Fruit fly (Drosophila melanogaster): ENCODE data around the gene wupA.

The wupA gene

DNA sequence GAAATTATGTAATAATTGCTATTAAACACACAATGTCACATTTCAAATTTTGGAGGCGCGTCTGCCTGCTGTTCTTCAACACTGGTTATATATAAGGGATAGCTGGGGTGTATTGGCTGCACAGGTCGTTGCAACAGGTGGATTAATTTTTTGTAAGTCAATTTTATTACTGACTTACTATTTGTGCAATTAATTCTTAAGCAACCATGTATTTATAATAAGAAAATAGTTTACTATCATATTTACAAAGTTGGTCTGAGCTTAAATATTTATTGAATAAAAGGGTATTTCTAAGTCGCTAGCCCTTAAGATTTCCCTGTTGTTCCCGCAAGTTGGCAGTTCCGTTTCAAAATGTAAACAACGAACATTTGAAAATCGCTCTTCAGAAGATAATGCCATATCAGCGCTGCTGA lies 23.9 kb downstream of the wupA start, which contains the start of gene RhoGAP16F:
Gene RhoGAP16F, plus strand, starts transcription at position 336 of the 413 bp plus-strand sequence.
- TF ChIP-seq CG3065 (GFP tag; optimal IDR thresholded peaks at IDR 0.05) (peak; percentile 73), Sry-δ (GFP tag; optimal IDR thresholded peaks at IDR 0.05) (peak; percentile 19), tin (GFP tag; optimal IDR thresholded peaks at IDR 0.05) (peak; percentile 85), twi (tag; optimal IDR thresholded peaks at IDR 0.05) (peak; percentile 64), CG3163 (GFP tag; optimal IDR thresholded peaks at IDR 0.05) (peak; percentile 52), dmrt11E (tag; optimal IDR thresholded peaks at IDR 0.05) (peak; percentile 84), phol (tag; optimal IDR thresholded peaks at IDR 0.05) (peak; percentile 87), Atf6 (GFP tag; IDR thresholded peaks at IDR 0.05) (peak; percentile 83), Sry-β (GFP tag; optimal IDR thresholded peaks at IDR 0.05) (peak; percentile 6), CG1792 (GFP tag; optimal IDR thresholded peaks at IDR 0.05) (peak; percentile 41), Atf3 (GFP tag; optimal IDR thresholded peaks at IDR 0.05) (peak; percentile 80), tap (tag; optimal IDR thresholded peaks at IDR 0.05) (peak; percentile 76), Awh (GFP tag; IDR thresholded peaks at IDR 0.05) (peak; percentile 67), pita (GFP tag; optimal IDR thresholded peaks at IDR 0.05) (no peak), esg (GFP tag; conservative IDR thresholded peaks at IDR 0.05) (peak; percentile 76), nerfin-2 (GFP tag; IDR thresholded peaks at IDR 0.05; ENCODE audit: partially characterized antibody) (no peak), Med (GFP tag) (peak; percentile 96), CG17568 (GFP tag; optimal IDR thresholded peaks at IDR 0.05) (no peak), CG6689 (GFP tag; IDR thresholded peaks at IDR 0.05) (peak; percentile 80), CG17912 (GFP tag; optimal IDR thresholded peaks at IDR 0.05) (peak; percentile 55), h (optimal IDR thresholded peaks at IDR 0.05) (no peak), pan (optimal IDR thresholded peaks at IDR 0.05) (peak in 1 of 2 experiments; percentile 70), pan (GFP tag; optimal IDR thresholded peaks at IDR 0.05 in 1 of 2, IDR thresholded peaks at IDR 0.05 in 1 of 2) (peak; percentile 78 to 85), CG7372 (GFP tag; IDR thresholded peaks at IDR 0.05) (peak; percentile 74), CG15269 (tag; optimal IDR thresholded peaks at IDR 0.05) (peak; percentile 85), prd (optimal IDR thresholded peaks at IDR 0.05) (no peak), prd (GFP tag; IDR thresholded peaks at IDR 0.05) (peak; percentile 93), Doc3 (GFP tag; IDR thresholded peaks at IDR 0.05; ENCODE audit: partially characterized antibody) (no peak), da (GFP tag; optimal IDR thresholded peaks at IDR 0.05) (peak; percentile 9), slp2 (GFP tag; optimal IDR thresholded peaks at IDR 0.05) (peak; percentile 63), CG13424 (tag; optimal IDR thresholded peaks at IDR 0.05) (peak; percentile 83), HLHmδ (GFP tag; optimal IDR thresholded peaks at IDR 0.05) (no peak), B-H2 (GFP tag; optimal IDR thresholded peaks at IDR 0.05) (peak; percentile 79), vvl (GFP tag; IDR thresholded peaks at IDR 0.05) (peak; percentile 89), Hr51 (GFP tag; optimal IDR thresholded peaks at IDR 0.05) (peak; percentile 73 to 84), Dfd (GFP tag; optimal IDR thresholded peaks at IDR 0.05) (no peak), Hr39 (optimal IDR thresholded peaks at IDR 0.05) (no peak), CG7745 (tag; optimal IDR thresholded peaks at IDR 0.05) (no peak), Camta (GFP tag; optimal IDR thresholded peaks at IDR 0.05) (peak; percentile 51), Hmr (GFP tag; optimal IDR thresholded peaks at IDR 0.05) (peak; percentile 81), ap (GFP tag; IDR thresholded peaks at IDR 0.05) (peak; percentile 60), CG4730 (GFP tag; IDR thresholded peaks at IDR 0.05) (peak; percentile 70), mirr (GFP tag; optimal IDR thresholded peaks at IDR 0.05) (peak; percentile 29), CG18599 (GFP tag; optimal IDR thresholded peaks at IDR 0.05) (peak; percentile 88), CG9727 (GFP tag; optimal IDR thresholded peaks at IDR 0.05) (peak; percentile 84), org-1 (GFP tag; optimal IDR thresholded peaks at IDR 0.05) (peak; percentile 56), ssp (GFP tag; IDR thresholded peaks at IDR 0.05) (peak; percentile 77), Dek (tag; optimal IDR thresholded peaks at IDR 0.05) (peak; percentile 80), Hey (tag; optimal IDR thresholded peaks at IDR 0.05) (no peak), CG13123 (GFP tag; optimal IDR thresholded peaks at IDR 0.05) (peak; percentile 50), CG32767 (GFP tag; IDR thresholded peaks at IDR 0.05) (peak; percentile 36; the same call in 1 of the 2 replicates), CG11560 (tag; IDR thresholded peaks at IDR 0.05) (peak; percentile 64)
